Worm (Caenorhabditis elegans): ENCODE measurements around the gene asm-3.

DNA sequence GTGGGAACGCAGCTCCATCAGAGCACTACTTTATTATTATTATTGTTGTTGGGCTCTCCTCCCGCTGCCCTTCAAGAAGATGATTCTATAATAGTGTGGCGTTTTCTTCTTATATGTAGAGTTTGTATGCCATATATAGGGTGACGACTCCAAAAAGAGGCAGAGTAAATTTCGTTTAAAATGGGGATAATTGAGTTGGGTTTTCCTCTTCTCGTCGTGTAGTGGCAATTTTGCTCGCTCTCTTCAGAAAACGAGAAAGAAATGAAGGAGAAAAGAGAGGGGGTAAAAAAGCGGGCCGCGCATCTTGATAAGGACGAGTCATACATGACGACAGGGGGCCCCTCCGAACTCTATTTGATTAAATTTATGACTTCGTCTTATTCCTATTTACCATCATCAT, 39.8 kb upstream of the asm-3 start:
- TF ChIP-seq lin-13 (tag; optimal IDR thresholded peaks at IDR 0.05) (no peak), unc-39 (tag; optimal IDR thresholded peaks at IDR 0.05) (no peak), drap-1 (GFP tag; optimal IDR thresholded peaks at IDR 0.05) (no peak), ceh-39 (tag; optimal IDR thresholded peaks at IDR 0.05) (no peak), ztf-11 (tag; optimal IDR thresholded peaks at IDR 0.05) (no peak), ceh-43 (GFP tag; optimal IDR thresholded peaks at IDR 0.05) (no peak), unc-62 (GFP tag; optimal IDR thresholded peaks at IDR 0.05) (no peak), nhr-12 (tag; optimal IDR thresholded peaks at IDR 0.05) (no peak), snpc-4 (tag; optimal IDR thresholded peaks at IDR 0.05) (no peak), mab-5 (tag; optimal IDR thresholded peaks at IDR 0.05) (no peak), M03D4.4 (tag; optimal IDR thresholded peaks at IDR 0.05) (no peak), sem-2 (GFP tag; optimal IDR thresholded peaks at IDR 0.05) (no peak), lsy-2 (tag; optimal IDR thresholded peaks at IDR 0.05) (no peak), elt-1 (tag; optimal IDR thresholded peaks at IDR 0.05; ENCODE audit: borderline replicate concordance, insufficient read depth) (no peak)

All from whole organism, mixed stage, embryonic.